Fruit fly (Drosophila melanogaster) whole organism, embryonic: ENCODE measurements around the gene Jarid2.

Experiments used
- Blimp-1 ChIP-seq: fragments of 200-800 bp; sonication (Bioruptor generic); optimal IDR thresholded peaks from 3 replicates; lab custom pipeline; 2018; ENCODE audit warnings: missing biosample characterization, missing genetic modification characterization, mild to moderate bottlenecking, moderate library complexity, missing genetic modification reagents
- CG10431 ChIP-seq: fragments of 200-800 bp; sonication (Bioruptor generic); optimal IDR thresholded peaks from 3 replicates; lab custom pipeline; 2018; ENCODE audit warnings: missing biosample characterization, mild to moderate bottlenecking, missing genetic modification characterization
- CG10543 ChIP-seq: fragments of 200-800 bp; sonication (Bioruptor generic); optimal IDR thresholded peaks from 3 replicates; lab custom pipeline; 2017; ENCODE audit warnings: missing biosample characterization, mild to moderate bottlenecking, missing genetic modification characterization, moderate library complexity
- CG11093 ChIP-seq: fragments of 200-800 bp; sonication (Bioruptor generic); IDR thresholded peaks from 3 replicates; pipeline ENCODE4 v1.3.6; 2022; ENCODE audit warnings: missing biosample characterization, missing genetic modification characterization
- CG11696 ChIP-seq: fragments of 200-800 bp; sonication (Bioruptor generic); IDR thresholded peaks from 2 replicates; pipeline ENCODE4 v1.3.6; 2022; ENCODE audit warnings: missing biosample characterization, missing genetic modification characterization
- CG12391 ChIP-seq: fragments of 200-800 bp; sonication (Bioruptor generic); optimal IDR thresholded peaks from 3 replicates; lab custom pipeline; 2018; ENCODE audit warnings: missing biosample characterization, mild to moderate bottlenecking, missing genetic modification characterization, moderate library complexity
- CG13287 ChIP-seq: fragments of 200-800 bp; sonication (Bioruptor generic); IDR thresholded peaks from 2 replicates; pipeline ENCODE4 v1.3.6; 2022; ENCODE audit warnings: missing biosample characterization, missing genetic modification characterization; ENCODE audit not compliant: partially characterized antibody
- CG13424 ChIP-seq: fragments of 200-800 bp; sonication (Bioruptor generic); optimal IDR thresholded peaks from 2 replicates; lab custom pipeline; 2019; ENCODE audit warnings: missing biosample characterization, mild to moderate bottlenecking, missing genetic modification characterization, moderate library complexity
- CG13624 ChIP-seq: fragments of 200-800 bp; sonication (Bioruptor generic); optimal IDR thresholded peaks from 2 replicates; lab custom pipeline; 2016; ENCODE audit warnings: missing biosample characterization, missing genetic modification characterization
- CG14710 ChIP-seq: fragments of 200-800 bp; sonication (Bioruptor generic); optimal IDR thresholded peaks from 3 replicates; lab custom pipeline; 2019; ENCODE audit warnings: missing biosample characterization, mild to moderate bottlenecking, missing genetic modification characterization, moderate library complexity
- CG1602 ChIP-seq: fragments of 200-800 bp; sonication (Bioruptor generic); optimal IDR thresholded peaks from 3 replicates; lab custom pipeline; 2016; ENCODE audit warnings: missing biosample characterization, missing genetic modification characterization
- CG1603 ChIP-seq: fragments of 200-800 bp; sonication (Bioruptor generic); optimal IDR thresholded peaks from 2 replicates; lab custom pipeline; 2019; ENCODE audit warnings: missing biosample characterization, mild to moderate bottlenecking, missing genetic modification characterization, moderate library complexity
- CG18262 ChIP-seq: fragments of 200-800 bp; optimal IDR thresholded peaks from 3 replicates; lab custom pipeline; 2019; ENCODE audit warnings: missing biosample characterization, mild to moderate bottlenecking, missing genetic modification characterization, moderate library complexity
- CG2889 ChIP-seq: fragments of 200-800 bp; sonication (Bioruptor generic); IDR thresholded peaks from 3 replicates; pipeline ENCODE4 v1.3.6; 2022; ENCODE audit warnings: missing biosample characterization, missing genetic modification characterization
- CG3163 ChIP-seq: fragments of 200-800 bp; sonication (Bioruptor generic); optimal IDR thresholded peaks from 3 replicates; lab custom pipeline; 2016; ENCODE audit warnings: missing biosample characterization, missing genetic modification characterization
- CG32772 ChIP-seq: fragments of 200-800 bp; sonication (Bioruptor generic); IDR thresholded peaks from 2 replicates; pipeline ENCODE4 v1.3.6; 2022; ENCODE audit warnings: missing biosample characterization, missing genetic modification characterization
- CG5245 ChIP-seq: fragments of 200-800 bp; sonication (Bioruptor generic); optimal IDR thresholded peaks from 3 replicates; lab custom pipeline; 2016; ENCODE audit warnings: missing biosample characterization, missing genetic modification characterization
- CG5953 ChIP-seq: fragments of 200-800 bp; sonication (Bioruptor generic); IDR thresholded peaks from 2 replicates; pipeline ENCODE4 v1.3.6; 2022; ENCODE audit warnings: missing biosample characterization, missing genetic modification characterization
- CG6813 ChIP-seq: fragments of 200-800 bp; sonication (Bioruptor generic); optimal IDR thresholded peaks from 2 replicates; lab custom pipeline; 2017; ENCODE audit warnings: missing biosample characterization, missing genetic modification characterization, mild to moderate bottlenecking, moderate library complexity, missing genetic modification reagents
- CG7357 ChIP-seq: fragments of 200-800 bp; sonication (Bioruptor generic); IDR thresholded peaks from 3 replicates; pipeline ENCODE4 v1.3.6; 2022; ENCODE audit warnings: missing biosample characterization, missing genetic modification characterization
- CG9609 ChIP-seq: fragments of 200-800 bp; sonication (Bioruptor generic); optimal IDR thresholded peaks from 3 replicates; lab custom pipeline; 2016; ENCODE audit warnings: missing biosample characterization, missing genetic modification characterization
- CG9817 ChIP-seq: fragments of 200-800 bp; sonication (Bioruptor generic); optimal IDR thresholded peaks from 2 replicates; lab custom pipeline; 2018; ENCODE audit warnings: missing biosample characterization, mild to moderate bottlenecking, missing genetic modification characterization, moderate library complexity
- CkIIα-i1 ChIP-seq: fragments of 200-800 bp; sonication (Bioruptor generic); IDR thresholded peaks from 2 replicates; pipeline ENCODE4 v1.3.6; 2022; ENCODE audit warnings: missing biosample characterization, missing genetic modification characterization
- Elba2 ChIP-seq: fragments of 200-800 bp; sonication (Bioruptor generic); optimal IDR thresholded peaks from 3 replicates; lab custom pipeline; 2016; ENCODE audit warnings: missing biosample characterization, missing genetic modification characterization
- HLH4C ChIP-seq: fragments of 200-800 bp; sonication (Bioruptor generic); IDR thresholded peaks from 3 replicates; pipeline ENCODE4 v1.3.6; 2022; ENCODE audit warnings: missing biosample characterization, missing genetic modification characterization; ENCODE audit not compliant: partially characterized antibody
- Hr3 ChIP-seq: fragments of 200-800 bp; sonication (Bioruptor generic); optimal IDR thresholded peaks from 3 replicates; lab custom pipeline; 2016; ENCODE audit warnings: missing biosample characterization, missing genetic modification characterization
- Jarid2 ChIP-seq: fragments of 200-800 bp; sonication (Bioruptor generic); optimal IDR thresholded peaks from 3 replicates; lab custom pipeline; 2017; ENCODE audit warnings: mild to moderate bottlenecking, missing biosample characterization, missing genetic modification reagents, missing genetic modification characterization
- Lhr ChIP-seq: fragments of 200-800 bp; sonication (Bioruptor generic); optimal IDR thresholded peaks from 3 replicates; lab custom pipeline; 2017; ENCODE audit warnings: mild to moderate bottlenecking, missing biosample characterization, missing genetic modification reagents, missing genetic modification characterization
- Lpt ChIP-seq: fragments of >200 bp; optimal IDR thresholded peaks from 2 replicates; lab custom pipeline; 2018; ENCODE audit warnings: missing biosample characterization, missing genetic modification characterization
- Mes4 ChIP-seq: fragments of 200-800 bp; sonication (Bioruptor generic); optimal IDR thresholded peaks from 2 replicates; lab custom pipeline; 2016; ENCODE audit warnings: missing biosample characterization, missing genetic modification characterization
- Nf-YB ChIP-seq: fragments of 200-800 bp; sonication (Bioruptor generic); optimal IDR thresholded peaks from 3 replicates; lab custom pipeline; 2019; ENCODE audit warnings: missing biosample characterization, mild to moderate bottlenecking, missing genetic modification characterization, moderate library complexity
- Sin3A ChIP-seq: fragments of >200 bp; optimal IDR thresholded peaks from 2 replicates; lab custom pipeline; 2018
- Sox102F ChIP-seq: fragments of 200-800 bp; sonication (Bioruptor generic); optimal IDR thresholded peaks from 2 replicates; lab custom pipeline; 2018; ENCODE audit warnings: missing biosample characterization, mild to moderate bottlenecking, missing genetic modification characterization, moderate library complexity
- Vsx1 ChIP-seq: fragments of 200-800 bp; sonication (Bioruptor generic); optimal IDR thresholded peaks from 2 replicates; lab custom pipeline; 2017; ENCODE audit warnings: missing biosample characterization, mild to moderate bottlenecking, missing genetic modification characterization, missing genetic modification reagents
- bab2 ChIP-seq: fragments of 200-800 bp; sonication (Bioruptor generic); optimal IDR thresholded peaks from 2 replicates; lab custom pipeline; 2016; ENCODE audit warnings: missing biosample characterization, missing genetic modification characterization
- cato ChIP-seq: fragments of 200-800 bp; sonication (Bioruptor generic); optimal IDR thresholded peaks from 2 replicates; lab custom pipeline; 2016; ENCODE audit warnings: missing biosample characterization, missing genetic modification characterization, borderline replicate concordance
- caup ChIP-seq: fragments of 200-800 bp; sonication (Bioruptor generic); optimal IDR thresholded peaks from 3 replicates; lab custom pipeline; 2017; ENCODE audit warnings: missing biosample characterization, mild to moderate bottlenecking, missing genetic modification characterization, moderate library complexity; ENCODE audit not compliant: severe bottlenecking
- crp ChIP-seq, 2 experiments: fragments of 200-800 bp; sonication (Bioruptor generic); optimal IDR thresholded peaks; 2 replicates in 1 of 2; 3 replicates in 1 of 2; lab custom pipeline; 2017; ENCODE audit warnings: missing biosample characterization in 2 of 2, missing genetic modification characterization in 2 of 2, mild to moderate bottlenecking in 1 of 2, moderate library complexity in 1 of 2
- dpn ChIP-seq, 2 experiments: fragments of 200-800 bp; sonication (Bioruptor generic); optimal IDR thresholded peaks; 3 replicates each; lab custom pipeline; 2016; ENCODE audit warnings: missing biosample characterization in 2 of 2, missing genetic modification characterization in 2 of 2
- hb ChIP-seq: fragments of 200-800 bp; sonication (Bioruptor generic); IDR thresholded peaks from 3 replicates; pipeline ENCODE4 v1.3.6; 2022; ENCODE audit warnings: missing biosample characterization, missing genetic modification characterization; ENCODE audit not compliant: partially characterized antibody
- her ChIP-seq: fragments of 200-800 bp; sonication (Bioruptor generic); optimal IDR thresholded peaks from 2 replicates; lab custom pipeline; 2016; ENCODE audit warnings: missing biosample characterization, missing genetic modification characterization
- hth ChIP-seq: fragments of >200 bp; optimal IDR thresholded peaks from 2 replicates; lab custom pipeline; 2017; ENCODE audit warnings: inconsistent platforms
- lola ChIP-seq, 3 experiments: fragments of >200 bp in 2 of 3; fragments of 200-800 bp in 1 of 3; sonication (Bioruptor generic) in 1 of 3; optimal IDR thresholded peaks; 2 replicates each; lab custom pipeline; 2017 to 2019; ENCODE audit warnings: missing biosample characterization in 3 of 3, missing genetic modification characterization in 3 of 3, mild to moderate bottlenecking in 1 of 3, moderate library complexity in 1 of 3
- pros ChIP-seq: fragments of 200-800 bp; sonication (Bioruptor generic); optimal IDR thresholded peaks from 3 replicates; lab custom pipeline; 2019; ENCODE audit warnings: missing biosample characterization, mild to moderate bottlenecking, missing genetic modification characterization, moderate library complexity
- sd ChIP-seq: fragments of 200-800 bp; sonication (Bioruptor generic); optimal IDR thresholded peaks from 3 replicates; lab custom pipeline; 2018; ENCODE audit warnings: missing biosample characterization, mild to moderate bottlenecking, missing genetic modification characterization, moderate library complexity
- sens ChIP-seq: fragments of 200-800 bp; sonication (Bioruptor generic); peaks from one replicate; lab custom pipeline; 2016; ENCODE audit warnings: missing biosample characterization, missing genetic modification characterization
- slp2 ChIP-seq: fragments of 200-800 bp; sonication (Bioruptor generic); optimal IDR thresholded peaks from 2 replicates; lab custom pipeline; 2016; ENCODE audit warnings: missing biosample characterization, missing genetic modification characterization
- sr ChIP-seq: fragments of 200-800 bp; sonication (Bioruptor generic); IDR thresholded peaks from 3 replicates; pipeline ENCODE4 v1.3.6; 2022; ENCODE audit warnings: missing biosample characterization, missing genetic modification characterization
- tna ChIP-seq: fragments of 200-800 bp; sonication (Bioruptor generic); IDR thresholded peaks from 2 replicates; pipeline ENCODE4 v1.3.6; 2022; ENCODE audit warnings: missing biosample characterization, missing genetic modification characterization; ENCODE audit not compliant: partially characterized antibody
- vvl ChIP-seq: fragments of 200-800 bp; sonication (Bioruptor generic); IDR thresholded peaks from 2 replicates; pipeline ENCODE4 v1.3.6; 2022; ENCODE audit warnings: missing biosample characterization, missing genetic modification characterization

The Jarid2 gene

DNA sequence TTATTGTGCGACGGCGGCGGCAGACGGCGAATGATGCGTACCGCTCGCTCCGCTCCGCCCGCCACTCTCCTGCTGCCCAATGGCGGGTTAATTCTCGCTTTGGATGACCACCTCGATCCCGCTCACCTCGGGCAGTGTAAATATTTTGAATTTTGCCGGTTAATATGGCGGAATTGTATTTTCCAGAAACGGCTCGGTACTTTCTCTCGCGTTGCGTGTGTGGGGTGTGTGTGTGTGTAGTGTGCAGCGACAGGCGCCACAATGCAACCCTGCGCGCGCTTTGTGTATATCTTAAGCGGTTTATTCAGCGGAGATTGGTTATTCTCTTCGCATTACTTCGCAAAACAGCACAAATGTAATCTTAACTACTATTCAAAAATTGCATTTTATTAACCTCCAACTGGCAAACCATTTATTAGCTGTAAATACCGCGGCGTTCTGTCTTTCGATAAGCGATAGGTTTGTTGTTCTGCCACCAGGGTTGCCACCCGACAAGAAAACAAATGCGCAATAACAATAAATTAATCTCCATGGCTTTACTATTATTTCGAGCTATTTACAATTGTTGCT lies 20.9 kb upstream of the Jarid2 start, which contains the start of the genes phol and CG3552 (continued):
- TF ChIP-seq CkIIα-i1 (GFP tag; lab: Robert Waterston, UW) (no peak), CG13287 (GFP tag; lab: Robert Waterston, UW) (peak; percentile 31; the same call in 1 of the 2 replicates), sr (GFP tag; lab: Robert Waterston, UW) (no peak), CG1602 (GFP tag; lab: Kevin White, UChicago) (no peak), tna (GFP tag; lab: Robert Waterston, UW) (no peak), CG13624 (GFP tag; lab: Kevin White, UChicago) (peak; percentile 88), hb (peak; percentile 45; the same call in 1 of the 3 replicates), sens (GFP tag; lab: Kevin White, UChicago) (peak; percentile 64), CG5953 (no peak), pros (GFP tag; lab: Kevin White, UChicago) (no peak), CG10543 (GFP tag; lab: Kevin White, UChicago) (peak; percentile 45), Sin3A (lab: Kevin White, UChicago) (peak; percentile 84), CG32772 (no peak), hth (no peak), CG11093 (GFP tag; lab: Robert Waterston, UW) (no peak), sd (tag; lab: Kevin White, UChicago) (peak; percentile 51), bab2 (GFP tag; lab: Kevin White, UChicago) (peak; percentile 20), HLH4C (no peak), CG9817 (tag; lab: Kevin White, UChicago) (no peak), Elba2 (GFP tag; lab: Kevin White, UChicago) (no peak), CG9609 (GFP tag; lab: Kevin White, UChicago) (no peak), her (GFP tag; lab: Kevin White, UChicago) (no peak), CG1603 (tag; lab: Kevin White, UChicago) (peak; percentile 73), CG13424 (tag; lab: Kevin White, UChicago) (peak; percentile 10), Mes4 (GFP tag; lab: Kevin White, UChicago) (no peak), Lpt (GFP tag; lab: Kevin White, UChicago) (no peak), CG10431 (no peak), vvl (GFP tag; lab: Robert Waterston, UW) (no peak), Jarid2 (no peak), dpn (GFP tag; optimal IDR thresholded peaks at IDR 0.05; lab: Kevin White, UChicago) (peak in 1 of 2 experiments; percentile 8), Lhr (GFP tag; lab: Kevin White, UChicago) (no peak), caup (GFP tag; lab: Kevin White, UChicago) (no peak), CG18262 (peak; percentile 13), CG3163 (GFP tag; lab: Kevin White, UChicago) (no peak), CG6813 (GFP tag; lab: Kevin White, UChicago) (no peak), Sox102F (no peak), CG7357 (GFP tag; lab: Robert Waterston, UW) (no peak), crp (GFP tag; optimal IDR thresholded peaks at IDR 0.05; lab: Kevin White, UChicago) (peak in 1 of 2 experiments; percentile 0), CG11696 (GFP tag; lab: Robert Waterston, UW) (no peak), Vsx1 (GFP tag; lab: Kevin White, UChicago) (no peak), CG2889 (no peak), CG5245 (GFP tag; lab: Kevin White, UChicago) (peak; percentile 98), Blimp-1 (GFP tag; lab: Kevin White, UChicago) (no peak), Hr3 (GFP tag; lab: Kevin White, UChicago) (no peak), CG12391 (tag; lab: Kevin White, UChicago) (peak; percentile 34), slp2 (GFP tag; lab: Kevin White, UChicago) (no peak), lola (GFP tag; optimal IDR thresholded peaks at IDR 0.05; lab: Kevin White, UChicago) (no peak), Nf-YB (GFP tag; lab: Kevin White, UChicago) (no peak), CG14710 (tag; lab: Kevin White, UChicago) (peak; percentile 46), cato (GFP tag; lab: Kevin White, UChicago) (no peak)
